Worm (Caenorhabditis elegans) whole organism, L3 larva: ENCODE results near the gene F52G3.5.
A peak's percentile ranks its signal among the peaks of the same experiment; 100 is the strongest.

Source experiments
- R02D3.7 ChIP-seq: fragments of 150-350 bp; optimal IDR thresholded peaks from 2 replicates; lab custom pipeline; 2014; ENCODE audit warnings: missing biosample characterization, missing genetic modification characterization
- ZK546.5 ChIP-seq: sonication (generic microtip); optimal IDR thresholded peaks from 2 replicates; lab custom pipeline; 2017; ENCODE audit warnings: missing biosample characterization, missing genetic modification characterization
- aly-2 ChIP-seq: fragments of 150-350 bp; optimal IDR thresholded peaks from 2 replicates; lab custom pipeline; 2014; ENCODE audit warnings: missing biosample characterization, missing genetic modification characterization
- ama-1 ChIP-seq: fragments of 150-350 bp; optimal IDR thresholded peaks from 2 replicates; lab custom pipeline; 2018
- ceh-16 ChIP-seq: sonication (generic microtip); optimal IDR thresholded peaks from 2 replicates; lab custom pipeline; 2017; ENCODE audit warnings: missing biosample characterization, missing genetic modification characterization
- ceh-28 ChIP-seq: fragments of 150-350 bp; optimal IDR thresholded peaks from 2 replicates; lab custom pipeline; 2014; ENCODE audit warnings: missing biosample characterization, missing genetic modification reagents, missing genetic modification characterization
- ceh-82 ChIP-seq: fragments of 150-350 bp; optimal IDR thresholded peaks from 2 replicates; lab custom pipeline; 2014; ENCODE audit warnings: missing biosample characterization, missing genetic modification characterization
- ceh-9 ChIP-seq: sonication (generic microtip); optimal IDR thresholded peaks from 2 replicates; lab custom pipeline; 2018; ENCODE audit warnings: missing biosample characterization, missing genetic modification characterization
- daf-12 ChIP-seq: fragments of 150-350 bp; optimal IDR thresholded peaks from 2 replicates; lab custom pipeline; 2014; ENCODE audit warnings: missing biosample characterization, missing genetic modification reagents, missing genetic modification characterization
- egl-27 ChIP-seq: sonication (generic microtip); optimal IDR thresholded peaks from 4 replicates; lab custom pipeline; 2017; ENCODE audit warnings: missing biosample characterization, missing genetic modification reagents, missing genetic modification characterization
- egl-5 ChIP-seq: fragments of 150-350 bp; optimal IDR thresholded peaks from 2 replicates; lab custom pipeline; 2017; ENCODE audit warnings: missing biosample characterization, missing genetic modification reagents, missing genetic modification characterization, inconsistent platforms
- elt-1 ChIP-seq: fragments of 150-350 bp; optimal IDR thresholded peaks from 2 replicates; lab custom pipeline; 2014; ENCODE audit warnings: missing biosample characterization, missing genetic modification characterization
- elt-2 ChIP-seq: sonication (generic microtip); optimal IDR thresholded peaks from 2 replicates; lab custom pipeline; 2016; ENCODE audit warnings: missing genetic modification reagents, mild to moderate bottlenecking, missing genetic modification characterization, missing compliant biosample characterization
- elt-3 ChIP-seq, 3 experiments: fragments of 150-350 bp in 1 of 3; sonication (generic microtip) in 2 of 3; optimal IDR thresholded peaks; 2 replicates in 2 of 3; 4 replicates in 1 of 3; lab custom pipeline; 2014 to 2017; ENCODE audit warnings: missing biosample characterization in 3 of 3, missing genetic modification characterization in 3 of 3
- eor-1 ChIP-seq, 2 experiments: fragments of 150-350 bp; optimal IDR thresholded peaks; 2 replicates each; lab custom pipeline; 2014 to 2018; ENCODE audit warnings: missing biosample characterization in 2 of 2, missing genetic modification characterization in 2 of 2
- fkh-10 ChIP-seq: sonication (generic microtip); optimal IDR thresholded peaks from 2 replicates; lab custom pipeline; 2017; ENCODE audit warnings: missing biosample characterization, missing genetic modification reagents, missing genetic modification characterization
- fkh-2 ChIP-seq: fragments of 150-350 bp; optimal IDR thresholded peaks from 2 replicates; lab custom pipeline; 2014; ENCODE audit warnings: missing biosample characterization, missing genetic modification reagents, missing genetic modification characterization
- fos-1 ChIP-seq: fragments of 150-350 bp; optimal IDR thresholded peaks from 2 replicates; lab custom pipeline; 2014; ENCODE audit warnings: missing biosample characterization, missing genetic modification characterization
- jun-1 ChIP-seq: fragments of 150-350 bp; optimal IDR thresholded peaks from 2 replicates; lab custom pipeline; 2014; ENCODE audit warnings: missing biosample characterization, missing genetic modification reagents, missing genetic modification characterization
- lin-15B ChIP-seq: fragments of 150-350 bp; optimal IDR thresholded peaks from 2 replicates; lab custom pipeline; 2014; ENCODE audit warnings: missing biosample characterization, missing genetic modification characterization
- lin-39 ChIP-seq: fragments of 150-350 bp; optimal IDR thresholded peaks from 2 replicates; lab custom pipeline; 2018; ENCODE audit warnings: missing biosample characterization, missing genetic modification reagents, missing genetic modification characterization
- lsy-12 ChIP-seq: sonication (generic microtip); optimal IDR thresholded peaks from 2 replicates; lab custom pipeline; 2016; ENCODE audit warnings: mild to moderate bottlenecking, missing genetic modification characterization, missing compliant biosample characterization
- mdl-1 ChIP-seq: fragments of 150-350 bp; optimal IDR thresholded peaks from 2 replicates; lab custom pipeline; 2014; ENCODE audit warnings: missing biosample characterization, missing genetic modification characterization
- mml-1 ChIP-seq: fragments of 150-350 bp; sonication (generic microtip); optimal IDR thresholded peaks from 3 replicates; lab custom pipeline; 2014; ENCODE audit warnings: missing biosample characterization, missing genetic modification characterization
- nfya-1 ChIP-seq: sonication (generic microtip); optimal IDR thresholded peaks from 2 replicates; lab custom pipeline; 2017; ENCODE audit warnings: missing genetic modification characterization, mild to moderate bottlenecking, missing compliant biosample characterization, antibody characterized with exemption, moderate library complexity; ENCODE audit not compliant: insufficient read depth
- nhr-11 ChIP-seq: fragments of 150-350 bp; optimal IDR thresholded peaks from 2 replicates; lab custom pipeline; 2014; ENCODE audit warnings: missing biosample characterization, missing genetic modification characterization
- nhr-12 ChIP-seq: fragments of 150-350 bp; optimal IDR thresholded peaks from 2 replicates; lab custom pipeline; 2014; ENCODE audit warnings: missing biosample characterization, missing genetic modification characterization
- nhr-23 ChIP-seq: fragments of 150-350 bp; optimal IDR thresholded peaks from 2 replicates; lab custom pipeline; 2014; ENCODE audit warnings: missing biosample characterization, missing genetic modification reagents, missing genetic modification characterization
- nhr-237 ChIP-seq: fragments of 150-350 bp; optimal IDR thresholded peaks from 2 replicates; lab custom pipeline; 2014; ENCODE audit warnings: missing biosample characterization, missing genetic modification characterization
- nhr-25 ChIP-seq: sonication (generic microtip); optimal IDR thresholded peaks from 2 replicates; lab custom pipeline; 2017; ENCODE audit warnings: missing biosample characterization, missing genetic modification characterization
- nhr-43 ChIP-seq: sonication (generic microtip); optimal IDR thresholded peaks from 2 replicates; lab custom pipeline; 2016; ENCODE audit warnings: mild to moderate bottlenecking, missing genetic modification characterization, missing compliant biosample characterization; ENCODE audit not compliant: poor library complexity, severe bottlenecking
- nhr-67 ChIP-seq: fragments of 150-350 bp; optimal IDR thresholded peaks from 2 replicates; lab custom pipeline; 2014; ENCODE audit warnings: missing biosample characterization, missing genetic modification characterization
- nhr-76 ChIP-seq: fragments of 150-350 bp; sonication (generic microtip); optimal IDR thresholded peaks from 5 replicates; lab custom pipeline; 2014; ENCODE audit warnings: missing biosample characterization, missing genetic modification characterization
- nhr-77 ChIP-seq: fragments of 150-350 bp; optimal IDR thresholded peaks from 2 replicates; lab custom pipeline; 2014; ENCODE audit warnings: missing biosample characterization, missing genetic modification characterization
- pha-4 ChIP-seq: fragments of 150-350 bp; optimal IDR thresholded peaks from 2 replicates; lab custom pipeline; 2014; ENCODE audit warnings: missing biosample characterization, missing genetic modification reagents, missing genetic modification characterization
- pqm-1 ChIP-seq: fragments of 150-350 bp; optimal IDR thresholded peaks from 2 replicates; lab custom pipeline; 2017; ENCODE audit warnings: missing biosample characterization, missing genetic modification characterization, inconsistent platforms
- sea-2 ChIP-seq: fragments of 150-350 bp; sonication (generic microtip); optimal IDR thresholded peaks from 4 replicates; lab custom pipeline; 2014; ENCODE audit warnings: missing biosample characterization, missing genetic modification reagents, missing genetic modification characterization
- skn-1 ChIP-seq: fragments of 150-350 bp; optimal IDR thresholded peaks from 2 replicates; lab custom pipeline; 2014; ENCODE audit warnings: missing biosample characterization, missing genetic modification characterization
- snpc-4 ChIP-seq: fragments of 150-350 bp; optimal IDR thresholded peaks from 2 replicates; lab custom pipeline; 2014; ENCODE audit warnings: missing biosample characterization, missing genetic modification characterization
- tbx-2 ChIP-seq: sonication (generic microtip); optimal IDR thresholded peaks from 2 replicates; lab custom pipeline; 2016; ENCODE audit warnings: mild to moderate bottlenecking, missing genetic modification characterization, missing compliant biosample characterization
- unc-39 ChIP-seq: sonication (generic microtip); optimal IDR thresholded peaks from 4 replicates; lab custom pipeline; 2017; ENCODE audit warnings: missing biosample characterization, missing genetic modification characterization
- unc-62 ChIP-seq: fragments of 150-350 bp; sonication (generic microtip); optimal IDR thresholded peaks from 4 replicates; lab custom pipeline; 2014; ENCODE audit warnings: missing biosample characterization, missing genetic modification reagents, missing genetic modification characterization
- zag-1 ChIP-seq: fragments of 150-350 bp; optimal IDR thresholded peaks from 2 replicates; lab custom pipeline; 2014; ENCODE audit warnings: missing biosample characterization, missing genetic modification characterization
- ztf-4 ChIP-seq: fragments of 150-350 bp; optimal IDR thresholded peaks from 2 replicates; lab custom pipeline; 2014; ENCODE audit warnings: missing biosample characterization, missing genetic modification characterization

The F52G3.5 gene

DNA sequence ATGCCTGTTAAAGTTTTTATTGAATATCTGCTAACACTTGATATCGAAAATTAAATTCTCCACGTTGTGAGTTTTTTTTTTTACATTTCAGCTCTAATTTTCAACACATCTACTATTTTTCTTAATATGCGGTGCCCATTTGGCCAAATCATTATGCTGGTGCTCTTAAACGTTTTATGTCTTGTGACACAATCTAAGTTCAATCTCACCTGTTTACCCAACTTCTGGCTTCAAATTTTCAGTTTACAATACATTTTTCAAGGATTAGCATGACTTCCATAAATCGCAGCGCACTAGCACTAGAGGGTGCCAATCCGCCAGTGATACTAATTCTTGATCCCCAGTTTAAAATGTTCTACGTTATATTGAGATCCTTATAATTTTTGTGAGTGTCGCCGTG is 33.6 kb downstream of the F52G3.5 start:
- no peak for TF ChIP-seq mml-1
- TF ChIP-seq ama-1 (lab: Kevin White, UChicago) = peak; percentile 33
- no peak for TF ChIP-seq R02D3.7 (tag; lab: Kevin White, UChicago)

DNA sequence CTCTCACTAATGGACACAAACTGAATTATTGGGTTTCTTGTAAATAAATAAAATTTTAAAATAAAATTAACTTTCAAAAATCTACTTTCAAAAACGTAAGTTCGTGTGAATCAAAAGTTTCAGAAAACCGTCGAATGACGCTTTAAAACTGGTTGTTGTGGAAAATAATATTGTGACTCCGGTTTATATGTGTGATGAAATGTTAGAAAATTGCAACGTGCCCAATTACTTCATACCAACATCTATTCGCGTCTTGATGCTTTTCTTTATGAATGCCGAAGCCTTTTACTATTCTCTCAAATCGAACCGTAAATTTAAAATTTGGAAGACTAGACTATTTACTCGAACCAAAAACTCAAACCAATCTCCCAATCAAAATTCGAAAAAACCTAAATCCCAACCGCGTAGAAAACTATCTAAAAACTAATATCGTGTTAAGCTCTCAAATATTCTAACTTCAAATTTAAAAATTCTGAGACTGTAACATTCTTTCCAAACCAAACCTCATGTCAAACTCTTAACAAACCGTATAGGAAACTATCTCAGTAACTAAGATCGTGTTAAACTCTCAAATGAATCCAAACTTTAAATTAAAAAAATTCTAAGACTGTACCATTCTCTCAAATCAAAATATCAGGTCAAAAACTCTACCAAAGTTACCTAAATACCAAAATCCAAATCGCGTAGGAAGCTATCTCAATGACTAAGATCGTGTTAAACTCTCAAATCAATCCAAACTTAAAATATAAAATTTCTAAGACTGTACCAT is 44.5 kb downstream of the F52G3.5 start:
- TF ChIP-seq sea-2 (GFP tag; lab: Kevin White, UChicago) (no peak), mml-1 (no peak), nhr-237 (no peak), elt-3 (tag; optimal IDR thresholded peaks at IDR 0.05; lab: Kevin White, UChicago) (no peak), ama-1 (lab: Kevin White, UChicago) (peak; percentile 100), nhr-43 (tag; lab: Kevin White, UChicago) (peak; percentile 66), eor-1 (tag; optimal IDR thresholded peaks at IDR 0.05; lab: Kevin White, UChicago) (peak in 1 of 2 experiments; percentile 32), lsy-12 (tag; lab: Kevin White, UChicago) (peak; percentile 18), egl-5 (tag; lab: Kevin White, UChicago) (peak; percentile 33), elt-1 (tag; lab: Kevin White, UChicago) (no peak), unc-39 (tag; lab: Kevin White, UChicago) (no peak), nhr-25 (tag; lab: Kevin White, UChicago) (peak; percentile 79), nhr-77 (tag; lab: Kevin White, UChicago) (no peak), elt-2 (tag; lab: Kevin White, UChicago) (peak; percentile 15), skn-1 (tag; lab: Kevin White, UChicago) (peak; percentile 40), fkh-2 (peak; percentile 20), ztf-4 (peak; percentile 10), nhr-76 (tag; lab: Kevin White, UChicago) (no peak), ceh-28 (no peak), pha-4 (peak; percentile 87), jun-1 (tag; lab: Kevin White, UChicago) (peak; percentile 12), nhr-67 (peak; percentile 55), tbx-2 (tag; lab: Kevin White, UChicago) (no peak), nfya-1 (tag; lab: Kevin White, UChicago) (peak; percentile 21), nhr-12 (tag; lab: Kevin White, UChicago) (no peak), nhr-23 (tag; lab: Kevin White, UChicago) (peak; percentile 39), lin-39 (tag; lab: Kevin White, UChicago) (peak; percentile 83), fkh-10 (GFP tag; lab: Kevin White, UChicago) (no peak), aly-2 (tag; lab: Kevin White, UChicago) (no peak), ceh-16 (tag; lab: Kevin White, UChicago) (no peak), lin-15B (no peak)

DNA sequence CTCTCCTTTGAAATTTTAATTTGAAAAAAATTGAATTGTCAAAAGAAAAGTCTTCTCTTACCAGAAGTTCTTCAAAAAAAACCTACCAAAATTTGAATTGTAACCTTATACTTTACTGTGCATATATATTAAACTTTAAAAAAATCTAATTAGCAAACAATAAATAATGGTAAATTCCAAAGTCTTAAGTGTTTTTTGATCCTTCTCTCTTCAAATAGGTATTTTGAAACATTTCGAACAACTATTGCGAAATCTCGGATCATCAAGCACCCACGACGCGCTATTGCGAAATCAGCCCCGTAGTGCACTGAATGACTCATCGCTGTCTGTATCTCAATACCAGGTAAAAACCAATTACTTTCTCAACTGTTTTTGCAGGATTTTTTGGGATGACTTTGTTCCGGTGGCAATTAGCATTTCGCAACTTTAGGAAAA is 45.3 kb downstream of the F52G3.5 start:
- TF ChIP-seq unc-39 (tag; lab: Kevin White, UChicago) (no peak), ZK546.5 (tag; lab: Kevin White, UChicago) (no peak), snpc-4 (no peak), fkh-10 (GFP tag; lab: Kevin White, UChicago) (no peak), pqm-1 (no peak), nhr-11 (tag; lab: Kevin White, UChicago) (peak; percentile 29), ceh-28 (no peak), skn-1 (tag; lab: Kevin White, UChicago) (peak; percentile 55), nhr-67 (no peak), fkh-2 (no peak), lin-15B (peak; percentile 5), nfya-1 (tag; lab: Kevin White, UChicago) (peak; percentile 66), egl-27 (tag; lab: Kevin White, UChicago) (no peak), unc-62 (GFP tag; lab: Kevin White, UChicago) (no peak), nhr-76 (tag; lab: Kevin White, UChicago) (peak; percentile 3), ceh-82 (no peak), mdl-1 (no peak), elt-3 (tag; optimal IDR thresholded peaks at IDR 0.05; lab: Kevin White, UChicago) (peak in 2 of 3 experiments; percentile 60 to 94), zag-1 (tag; lab: Kevin White, UChicago) (no peak), elt-2 (tag; lab: Kevin White, UChicago) (peak; percentile 55), jun-1 (tag; lab: Kevin White, UChicago) (peak; percentile 85), daf-12 (tag; lab: Kevin White, UChicago) (no peak), fos-1 (tag; lab: Kevin White, UChicago) (peak; percentile 92), aly-2 (tag; lab: Kevin White, UChicago) (no peak), R02D3.7 (tag; lab: Kevin White, UChicago) (no peak), nhr-77 (tag; lab: Kevin White, UChicago) (no peak), lsy-12 (tag; lab: Kevin White, UChicago) (peak; percentile 78), ceh-9 (tag; lab: Kevin White, UChicago) (no peak), pha-4 (peak; percentile 75), eor-1 (tag; optimal IDR thresholded peaks at IDR 0.05; lab: Kevin White, UChicago) (peak in 1 of 2 experiments; percentile 61), egl-5 (tag; lab: Kevin White, UChicago) (peak; percentile 91), nhr-12 (tag; lab: Kevin White, UChicago) (no peak), mml-1 (no peak), sea-2 (GFP tag; lab: Kevin White, UChicago) (no peak), elt-1 (tag; lab: Kevin White, UChicago) (no peak), tbx-2 (tag; lab: Kevin White, UChicago) (no peak), lin-39 (tag; lab: Kevin White, UChicago) (peak; percentile 85)
